Worm (Caenorhabditis elegans) whole organism, midembryonic: ENCODE results near the gene F46C5.10.

Source experiments
- T22C8.4 ChIP-seq: fragments of 200-800 bp; sonication (Bioruptor generic); IDR thresholded peaks from 2 replicates; pipeline ENCODE4 v1.3.6; 2022; ENCODE audit warnings: missing genetic modification characterization, missing compliant biosample characterization
- cog-1 ChIP-seq: sonication (generic microtip); optimal IDR thresholded peaks from 2 replicates; lab custom pipeline; 2016; ENCODE audit warnings: missing genetic modification characterization, missing compliant biosample characterization
- flt-1 ChIP-seq: fragments of 200-800 bp; sonication (Bioruptor generic); IDR thresholded peaks from 2 replicates; pipeline ENCODE4 v1.3.6; 2022; ENCODE audit warnings: missing genetic modification characterization, missing compliant biosample characterization
- klf-2 ChIP-seq: fragments of 200-800 bp; sonication (Bioruptor generic); conservative IDR thresholded peaks from 2 replicates; pipeline ENCODE4 v1.3.6; 2022; ENCODE audit warnings: missing genetic modification reagents, missing genetic modification characterization, missing compliant biosample characterization
- med-1 ChIP-seq: sonication (generic microtip); optimal IDR thresholded peaks from 2 replicates; lab custom pipeline; 2017; ENCODE audit warnings: missing genetic modification characterization, mild to moderate bottlenecking, missing compliant biosample characterization, antibody characterized with exemption, missing genetic modification reagents; ENCODE audit not compliant: insufficient read depth
- ref-1 ChIP-seq: fragments of 200-800 bp; sonication (Bioruptor generic); conservative IDR thresholded peaks from 2 replicates; pipeline ENCODE4 v1.3.6; 2022; ENCODE audit warnings: missing genetic modification reagents, missing genetic modification characterization, missing compliant biosample characterization
- tab-1 ChIP-seq: fragments of 200-800 bp; sonication (Bioruptor generic); IDR thresholded peaks from 2 replicates; pipeline ENCODE4 v1.3.6; 2022; ENCODE audit warnings: missing genetic modification characterization, missing compliant biosample characterization
- ztf-23 ChIP-seq: fragments of 200-800 bp; sonication (Bioruptor generic); IDR thresholded peaks from 2 replicates; pipeline ENCODE4 v1.3.6; 2022; ENCODE audit warnings: missing genetic modification reagents, missing genetic modification characterization, missing compliant biosample characterization
- ztf-29 ChIP-seq: fragments of 200-800 bp; sonication (Bioruptor generic); IDR thresholded peaks from 2 replicates; pipeline ENCODE4 v1.3.6; 2022; ENCODE audit warnings: missing genetic modification reagents, missing genetic modification characterization, missing compliant biosample characterization

The F46C5.10 gene

ce11 chrII:8822711-8823110 lies 3.9 kb upstream of the F46C5.10 start:
- TF ChIP-seq ztf-29 (no peak), med-1 (no peak), ztf-23 (no peak), flt-1 (GFP tag; lab: Robert Waterston, UW) (no peak), tab-1 (GFP tag; lab: Robert Waterston, UW) (no peak), T22C8.4 (GFP tag; lab: Robert Waterston, UW) (no peak), cog-1 (tag; lab: Kevin White, UChicago) (no peak), klf-2 (no peak), ref-1 (no peak)

ce11 chrII:8821140-8821595 lies 2.3 kb upstream of the F46C5.10 start, which contains the start of gene F46C5.1:
TSS of gene F46C5.1 (minus strand) at chrII:8821190.
- no peak for TF ChIP-seq ztf-23
- no peak for TF ChIP-seq flt-1 (GFP tag; lab: Robert Waterston, UW)

ce11 chrII:8820126-8820972 lies 1.5 kb upstream of the F46C5.10 start:
- TF ChIP-seq T22C8.4 (GFP tag; lab: Robert Waterston, UW) (no peak), med-1 (no peak), cog-1 (tag; lab: Kevin White, UChicago) (no peak), ztf-23 (no peak), ref-1 (no peak), flt-1 (GFP tag; lab: Robert Waterston, UW) (no peak), tab-1 (GFP tag; lab: Robert Waterston, UW) (no peak), klf-2 (no peak), ztf-29 (no peak)

- TF ChIP-seq flt-1 (GFP tag; lab: Robert Waterston, UW): no peak
- TF ChIP-seq klf-2: no peak
- TF ChIP-seq ref-1: no peak
- no peak for TF ChIP-seq med-1
- no peak for TF ChIP-seq cog-1 (tag; lab: Kevin White, UChicago)
- no peak for TF ChIP-seq ztf-23
- TF ChIP-seq ztf-29: no peak
- TF ChIP-seq tab-1 (GFP tag; lab: Robert Waterston, UW): no peak
These were observed 571 bp downstream of the F46C5.10 start for ce11 chrII:8818257-8818656.

ce11 chrII:8817225-8817624 lies 1.6 kb downstream of the F46C5.10 start:
- TF ChIP-seq tab-1 (GFP tag; lab: Robert Waterston, UW) (no peak), T22C8.4 (GFP tag; lab: Robert Waterston, UW) (no peak), klf-2 (no peak)

- TF ChIP-seq ztf-23: no peak
- TF ChIP-seq ztf-29: no peak
- TF ChIP-seq flt-1 (GFP tag; lab: Robert Waterston, UW): no peak
- TF ChIP-seq klf-2: no peak
- no peak for TF ChIP-seq ref-1
- TF ChIP-seq cog-1 (tag; lab: Kevin White, UChicago): no peak
- TF ChIP-seq tab-1 (GFP tag; lab: Robert Waterston, UW): no peak
- no peak for TF ChIP-seq T22C8.4 (GFP tag; lab: Robert Waterston, UW)
- TF ChIP-seq med-1: no peak
These were observed 4.6 kb downstream of the F46C5.10 start for ce11 chrII:8814231-8814630.

- TF ChIP-seq ztf-29 (no peak), med-1 (no peak), cog-1 (tag; lab: Kevin White, UChicago) (no peak), ztf-23 (no peak), klf-2 (no peak), flt-1 (GFP tag; lab: Robert Waterston, UW) (no peak), T22C8.4 (GFP tag; lab: Robert Waterston, UW) (no peak), tab-1 (GFP tag; lab: Robert Waterston, UW) (no peak), ref-1 (no peak)
These were observed 5.2 kb downstream of the F46C5.10 start for ce11 chrII:8813659-8814058.

ce11 chrII:8812346-8812745 lies 6.5 kb downstream of the F46C5.10 start:
- TF ChIP-seq klf-2: no peak
- TF ChIP-seq ztf-29: no peak
- TF ChIP-seq med-1: no peak
- TF ChIP-seq ref-1: no peak
- TF ChIP-seq flt-1 (GFP tag; lab: Robert Waterston, UW): no peak
- no peak for TF ChIP-seq ztf-23
- no peak for TF ChIP-seq T22C8.4 (GFP tag; lab: Robert Waterston, UW)
- no peak for TF ChIP-seq tab-1 (GFP tag; lab: Robert Waterston, UW)
- no peak for TF ChIP-seq cog-1 (tag; lab: Kevin White, UChicago)

ce11 chrII:8811825-8812224 lies 7.0 kb downstream of the F46C5.10 start:
- no peak for TF ChIP-seq flt-1 (GFP tag; lab: Robert Waterston, UW)
- TF ChIP-seq tab-1 (GFP tag; lab: Robert Waterston, UW): no peak
- no peak for TF ChIP-seq ref-1
- no peak for TF ChIP-seq med-1
- no peak for TF ChIP-seq klf-2
- TF ChIP-seq cog-1 (tag; lab: Kevin White, UChicago): no peak
- TF ChIP-seq ztf-23: no peak
- no peak for TF ChIP-seq T22C8.4 (GFP tag; lab: Robert Waterston, UW)
- no peak for TF ChIP-seq ztf-29

ce11 chrII:8810679-8811413 lies 8.0 kb downstream of the F46C5.10 start, which contains the start of the genes F46C5.9 and rer-1:
TSS of gene F46C5.9 (minus strand) at chrII:8810729.
TSS of gene rer-1 (plus strand) at chrII:8811370.
- TF ChIP-seq T22C8.4 (GFP tag; lab: Robert Waterston, UW): no peak
- TF ChIP-seq ztf-29: no peak
- TF ChIP-seq tab-1 (GFP tag; lab: Robert Waterston, UW): no peak
- TF ChIP-seq med-1: no peak
- TF ChIP-seq klf-2: no peak
- TF ChIP-seq ztf-23: no peak
- TF ChIP-seq flt-1 (GFP tag; lab: Robert Waterston, UW): no peak
- no peak for TF ChIP-seq ref-1
- TF ChIP-seq cog-1 (tag; lab: Kevin White, UChicago): no peak
